Worm (Caenorhabditis elegans) whole organism, late embryonic: ENCODE measurements around the gene R11D1.2.

Experiments
- Y22D7AL.16 ChIP-seq: sonication (generic microtip); optimal IDR thresholded peaks from 2 replicates; lab custom pipeline; 2016; ENCODE audit warnings: missing genetic modification characterization, missing compliant biosample characterization
- ceh-2 ChIP-seq: sonication (generic microtip); optimal IDR thresholded peaks from 2 replicates; lab custom pipeline; 2016; ENCODE audit warnings: missing genotype, missing genetic modification characterization, missing compliant biosample characterization
- ceh-24 ChIP-seq: sonication (generic microtip); optimal IDR thresholded peaks from 2 replicates; lab custom pipeline; 2016; ENCODE audit warnings: mild to moderate bottlenecking, missing genetic modification characterization, missing compliant biosample characterization
- ceh-48 ChIP-seq: sonication (generic microtip); optimal IDR thresholded peaks from 2 replicates; lab custom pipeline; 2016; ENCODE audit warnings: missing genetic modification characterization, inconsistent platforms, missing compliant biosample characterization
- che-1 ChIP-seq: sonication (generic microtip); optimal IDR thresholded peaks from 2 replicates; lab custom pipeline; 2016; ENCODE audit warnings: mild to moderate bottlenecking, missing genetic modification characterization, missing compliant biosample characterization
- eyg-1 ChIP-seq: sonication (generic microtip); optimal IDR thresholded peaks from 2 replicates; lab custom pipeline; 2016; ENCODE audit warnings: missing genotype, missing genetic modification characterization, missing compliant biosample characterization
- fkh-10 ChIP-seq: fragments of 150-350 bp; optimal IDR thresholded peaks from 2 replicates; lab custom pipeline; 2014; ENCODE audit warnings: missing biosample characterization, missing genetic modification reagents, missing genetic modification characterization
- pat-9 ChIP-seq: fragments of 200-800 bp; sonication (Bioruptor generic); optimal IDR thresholded peaks from 2 replicates; lab custom pipeline; 2018; ENCODE audit warnings: mild to moderate bottlenecking, missing genetic modification characterization, moderate library complexity, missing compliant biosample characterization
- pax-1 ChIP-seq: fragments of 150-350 bp; optimal IDR thresholded peaks from 2 replicates; lab custom pipeline; 2014; ENCODE audit warnings: missing biosample characterization, missing genetic modification characterization
- rnt-1 ChIP-seq: sonication (generic microtip); optimal IDR thresholded peaks from 2 replicates; lab custom pipeline; 2016; ENCODE audit warnings: missing genetic modification characterization, missing compliant biosample characterization
- sdc-2 ChIP-seq: sonication (generic microtip); optimal IDR thresholded peaks from 2 replicates; lab custom pipeline; 2016; ENCODE audit warnings: missing genotype, missing genetic modification characterization, missing compliant biosample characterization
- unc-3 ChIP-seq, 2 experiments: fragments of 200-800 bp in 1 of 2; sonication (Bioruptor generic) in 1 of 2; sonication (generic microtip) in 1 of 2; conservative IDR thresholded peaks in 1 of 2; optimal IDR thresholded peaks in 1 of 2; 2 replicates each; pipeline versions ENCODE4 v1.3.6 to Lab custom; 2016 to 2022; ENCODE audit warnings: missing compliant biosample characterization in 2 of 2, missing genetic modification characterization in 2 of 2, missing genetic modification reagents in 1 of 2
- unc-42 ChIP-seq: sonication (generic microtip); optimal IDR thresholded peaks from 2 replicates; lab custom pipeline; 2016; ENCODE audit warnings: missing genotype, missing genetic modification characterization, missing compliant biosample characterization

R11D1.2 gene

DNA sequence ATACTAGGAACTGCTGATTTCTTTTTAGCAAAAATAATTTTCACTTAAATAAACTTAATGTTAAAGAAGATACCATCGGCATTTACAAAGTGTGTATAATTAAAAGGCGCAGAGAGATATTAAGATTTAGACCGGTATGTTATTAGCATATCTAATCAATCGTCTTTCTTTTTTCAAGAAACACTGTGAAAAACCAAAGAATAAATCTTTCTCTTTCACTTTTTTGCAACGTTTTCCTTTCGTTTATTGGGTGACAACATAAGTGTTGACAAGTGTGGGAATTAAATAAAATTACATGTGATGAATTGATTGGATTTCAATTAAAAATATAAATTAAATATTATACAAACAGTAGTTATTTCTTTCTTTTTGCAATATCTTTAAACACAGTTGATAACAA lies 44.0 kb downstream of the R11D1.2 start, which contains the start of gene C15C8.8:
C15C8.8 (minus strand) TSS at position 101 of the 400 bp plus-strand sequence.
- TF ChIP-seq pat-9 (tag; lab: Kevin White, UChicago) (no peak), unc-42 (tag; lab: Kevin White, UChicago) (no peak)

DNA sequence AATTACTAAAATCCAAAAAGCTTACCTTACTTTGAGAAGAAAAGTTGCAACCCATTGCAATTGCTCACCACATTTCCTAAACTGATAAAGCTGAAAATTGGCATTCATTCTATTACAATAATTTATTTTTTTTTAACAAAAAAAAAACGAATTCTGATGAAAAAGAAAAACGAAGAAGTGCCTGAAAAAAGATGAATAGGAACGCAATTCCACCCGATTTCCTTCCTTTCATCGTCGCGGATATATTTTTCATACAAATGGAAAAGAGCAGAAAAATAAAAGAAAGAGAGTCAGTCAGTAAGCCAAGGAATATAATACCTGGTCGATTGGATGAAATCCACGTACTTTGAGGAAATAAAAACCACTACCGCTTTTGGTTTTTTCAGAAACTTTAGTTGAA lies 46.4 kb downstream of the R11D1.2 start, which contains the start of gene gpa-13:
gpa-13 (minus strand) TSS at position 101 of the 400 bp plus-strand sequence.
- TF ChIP-seq fkh-10 (GFP tag; lab: Kevin White, UChicago) (no peak), eyg-1 (no peak), rnt-1 (tag; lab: Kevin White, UChicago) (no peak), unc-3 (GFP tag; conservative IDR thresholded peaks at IDR 0.05; lab: Robert Waterston, UW) (no peak), unc-3 (tag; optimal IDR thresholded peaks at IDR 0.05; lab: Kevin White, UChicago) (no peak), pax-1 (tag; lab: Kevin White, UChicago) (no peak), sdc-2 (tag; lab: Kevin White, UChicago) (no peak), ceh-24 (tag; lab: Kevin White, UChicago) (no peak), pat-9 (tag; lab: Kevin White, UChicago) (no peak), che-1 (no peak), ceh-2 (tag; lab: Kevin White, UChicago) (no peak), ceh-48 (no peak)
- TF ChIP-seq, all 69 proteins: peak for 0

DNA sequence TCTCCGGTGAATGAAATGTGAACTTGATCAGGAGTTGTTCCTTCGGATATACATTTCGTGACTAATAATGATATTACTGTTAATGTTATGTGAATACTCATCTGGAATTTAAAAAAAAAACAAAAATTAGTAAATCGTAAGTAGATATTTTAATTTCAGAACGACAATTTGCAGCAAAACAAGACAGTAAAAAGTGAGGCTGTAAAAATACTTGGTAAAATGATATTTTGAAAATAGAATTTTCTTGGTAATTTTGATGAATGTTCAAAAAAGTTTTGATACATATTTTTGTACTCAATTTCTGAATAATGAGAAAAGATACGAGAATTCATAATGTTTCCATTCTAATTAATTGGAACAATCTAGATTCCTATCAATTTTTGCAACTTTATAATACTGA lies 51.3 kb downstream of the R11D1.2 start, which contains the start of gene papl-1:
papl-1 (minus strand) TSS at position 101 of the 400 bp plus-strand sequence.
- TF ChIP-seq Y22D7AL.16 (tag; lab: Kevin White, UChicago) = no peak
